Fruit fly (Drosophila melanogaster) whole organism, wandering third instar larva: Measurements from ENCODE around the gene CG33263.

Experiments used
- Abd-B ChIP-seq: fragments of >200 bp; optimal IDR thresholded peaks from 2 replicates; lab custom pipeline; 2017; ENCODE audit warnings: missing biosample characterization, missing genetic modification characterization
- CG9705 ChIP-seq: fragments of 200-800 bp; sonication (Bioruptor generic); optimal IDR thresholded peaks from 2 replicates; lab custom pipeline; 2018; ENCODE audit warnings: missing biosample characterization, mild to moderate bottlenecking, missing genetic modification characterization
- HLH106 ChIP-seq: fragments of 200-800 bp; optimal IDR thresholded peaks from 3 replicates; lab custom pipeline; 2019; ENCODE audit warnings: missing biosample characterization, mild to moderate bottlenecking, missing genetic modification characterization, moderate library complexity
- Hr78 ChIP-seq: fragments of >200 bp; optimal IDR thresholded peaks from 2 replicates; lab custom pipeline; 2017; ENCODE audit warnings: missing biosample characterization, missing genetic modification characterization
- OdsH ChIP-seq: fragments of 200-800 bp; sonication (Bioruptor generic); optimal IDR thresholded peaks from 2 replicates; lab custom pipeline; 2016; ENCODE audit warnings: missing biosample characterization, mild to moderate bottlenecking, missing genetic modification characterization
- br ChIP-seq: fragments of 200-800 bp; sonication (Bioruptor generic); optimal IDR thresholded peaks from 2 replicates; lab custom pipeline; 2016; ENCODE audit warnings: missing biosample characterization, missing genetic modification characterization
- fru ChIP-seq: fragments of 200-800 bp; sonication (Bioruptor generic); optimal IDR thresholded peaks from 3 replicates; lab custom pipeline; 2016; ENCODE audit warnings: missing biosample characterization, mild to moderate bottlenecking, missing genetic modification characterization
- lola ChIP-seq: fragments of >200 bp; optimal IDR thresholded peaks from 2 replicates; lab custom pipeline; 2017; ENCODE audit warnings: missing biosample characterization, missing genetic modification characterization
- pan ChIP-seq: fragments of >200 bp; optimal IDR thresholded peaks from 2 replicates; lab custom pipeline; 2017
- sage ChIP-seq: fragments of 200-800 bp; sonication (Bioruptor generic); optimal IDR thresholded peaks from 2 replicates; lab custom pipeline; 2016; ENCODE audit warnings: missing biosample characterization, mild to moderate bottlenecking, missing genetic modification characterization
- sv ChIP-seq: fragments of 200-800 bp; sonication (Bioruptor generic); optimal IDR thresholded peaks from 3 replicates; lab custom pipeline; 2016; ENCODE audit warnings: missing biosample characterization, missing genetic modification characterization
- tai ChIP-seq: sonication (Bioruptor generic); optimal IDR thresholded peaks from 2 replicates; lab custom pipeline; 2016; ENCODE audit warnings: missing biosample characterization, missing genetic modification characterization
- usp ChIP-seq: fragments of >200 bp; optimal IDR thresholded peaks from 2 replicates; lab custom pipeline; 2017; ENCODE audit warnings: missing biosample characterization, missing genetic modification characterization

dm6 chr3L:13412886-13413224 lies 11.1 kb downstream of the CG33263 start:
- no peak for TF ChIP-seq br (GFP tag; lab: Kevin White, UChicago)
- no peak for TF ChIP-seq usp (GFP tag; lab: Kevin White, UChicago)
- TF ChIP-seq HLH106: no peak
- no peak for TF ChIP-seq Hr78
- TF ChIP-seq fru (GFP tag; lab: Kevin White, UChicago): no peak
- TF ChIP-seq pan (lab: Kevin White, UChicago): no peak
- TF ChIP-seq Abd-B (GFP tag; lab: Kevin White, UChicago): no peak
- TF ChIP-seq sv (GFP tag; lab: Kevin White, UChicago): no peak
- TF ChIP-seq sage (GFP tag; lab: Kevin White, UChicago): no peak
- TF ChIP-seq CG9705 (GFP tag; lab: Kevin White, UChicago): no peak
- TF ChIP-seq tai (GFP tag; lab: Kevin White, UChicago): no peak
- no peak for TF ChIP-seq OdsH (GFP tag; lab: Kevin White, UChicago)
- TF ChIP-seq lola: no peak
